Worm (Caenorhabditis elegans): ENCODE data around the gene T07G12.2.

Gene T07G12.2

DNA sequence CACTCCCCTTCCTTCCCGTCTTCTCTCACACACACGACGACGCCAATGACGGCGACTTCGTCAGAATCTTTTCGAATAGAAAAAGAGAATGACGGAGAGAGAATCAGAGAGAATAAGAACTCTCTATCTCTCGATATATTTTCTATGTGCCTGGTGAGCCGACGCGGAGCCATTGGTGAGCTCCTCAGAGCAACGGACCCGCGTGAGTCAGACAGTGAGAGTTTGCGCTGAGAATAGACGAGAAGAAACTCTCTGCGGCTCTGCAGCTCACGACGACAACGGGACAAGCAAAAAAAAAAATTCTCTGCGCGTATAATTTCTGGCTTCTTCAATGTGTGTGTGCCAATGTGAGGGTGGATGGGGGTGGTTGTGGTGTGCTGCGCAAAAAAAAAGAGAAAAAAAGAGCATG is 30.6 kb upstream of the T07G12.2 start:
- TF ChIP-seq tbx-2 (tag; optimal IDR thresholded peaks at IDR 0.05), result peak; percentile 11
- peak; percentile 36 for TF ChIP-seq fax-1 (tag; optimal IDR thresholded peaks at IDR 0.05)
- peak; percentile 70 for TF ChIP-seq nfya-1 (tag; optimal IDR thresholded peaks at IDR 0.05)
- TF ChIP-seq ama-1 (optimal IDR thresholded peaks at IDR 0.05), result no peak
- peak; percentile 49 for TF ChIP-seq ceh-14 (tag; optimal IDR thresholded peaks at IDR 0.05)
- TF ChIP-seq unc-42 (tag; optimal IDR thresholded peaks at IDR 0.05), result peak; percentile 15
- no peak for TF ChIP-seq pha-2 (tag; optimal IDR thresholded peaks at IDR 0.05)
- peak; percentile 63 for TF ChIP-seq ceh-18 (tag; optimal IDR thresholded peaks at IDR 0.05)
- peak; percentile 66 for TF ChIP-seq ceh-31 (tag; optimal IDR thresholded peaks at IDR 0.05)
- TF ChIP-seq hlh-15 (tag; optimal IDR thresholded peaks at IDR 0.05), result no peak
- TF ChIP-seq unc-55 (GFP tag; optimal IDR thresholded peaks at IDR 0.05), result peak; percentile 51
- no peak for TF ChIP-seq hlh-13 (GFP tag; optimal IDR thresholded peaks at IDR 0.05)

DNA sequence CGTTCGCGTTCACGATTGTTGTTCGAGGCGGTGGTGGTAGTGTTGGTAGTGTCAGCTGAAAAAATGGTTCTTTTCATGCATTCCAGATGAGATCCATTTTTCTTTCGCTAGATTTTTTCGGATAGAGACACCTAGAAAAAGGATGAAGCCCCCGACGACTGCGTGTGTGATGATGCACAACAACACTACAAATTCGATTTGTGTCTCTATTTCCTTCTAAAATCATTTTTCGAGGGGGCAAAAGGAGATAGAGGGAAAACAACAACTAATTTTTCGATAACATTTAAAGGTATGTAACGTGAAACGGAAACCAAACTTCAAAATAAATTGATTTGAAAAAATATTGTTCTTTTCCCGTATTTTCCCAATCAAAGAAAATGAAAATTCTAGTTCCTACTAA is 30.0 kb upstream of the T07G12.2 start:
- TF ChIP-seq unc-42 (tag; optimal IDR thresholded peaks at IDR 0.05) (peak; percentile 80), odd-2 (tag; optimal IDR thresholded peaks at IDR 0.05) (no peak)

DNA sequence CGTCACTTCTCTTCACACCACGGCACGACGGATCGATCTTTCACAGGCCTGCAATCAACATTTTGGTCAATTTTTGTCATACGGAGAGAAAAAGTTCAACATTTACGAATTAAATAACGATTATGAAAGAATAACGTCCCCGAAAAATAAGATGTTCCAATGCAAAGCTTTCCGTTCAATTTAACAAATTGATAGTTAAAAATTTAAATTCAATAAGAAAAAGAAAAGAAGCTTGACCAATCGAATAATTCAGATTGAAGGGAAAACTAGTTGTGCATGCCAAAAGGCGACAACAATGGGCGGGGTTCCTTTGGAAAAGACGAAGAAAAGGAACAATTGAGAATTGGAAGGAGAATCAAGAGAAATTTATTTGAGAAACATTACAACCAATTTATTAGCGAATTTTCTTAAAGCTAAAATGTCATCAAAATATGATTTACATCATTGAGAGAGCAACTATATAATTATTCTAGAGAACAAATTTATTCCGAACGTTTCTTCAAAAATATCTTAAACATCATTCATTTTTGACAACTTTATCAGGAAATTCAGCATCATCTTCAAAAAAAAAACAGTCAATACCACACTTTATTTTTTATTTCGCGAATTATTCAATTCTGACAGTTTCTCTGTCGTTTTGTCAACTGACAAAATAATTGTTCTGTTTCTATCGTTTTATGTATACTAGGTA is 28.8 kb upstream of the T07G12.2 start, which contains the start of gene tax-6:
Gene tax-6, minus strand, starts transcription at position 51 of the 691 bp plus-strand sequence.
- TF ChIP-seq pha-2 (tag; optimal IDR thresholded peaks at IDR 0.05) (no peak), unc-3 (GFP tag; conservative IDR thresholded peaks at IDR 0.05) (no peak), unc-3 (tag; optimal IDR thresholded peaks at IDR 0.05) (no peak), sdc-2 (tag; optimal IDR thresholded peaks at IDR 0.05) (no peak), unc-86 (tag; optimal IDR thresholded peaks at IDR 0.05) (no peak), nfya-1 (tag; optimal IDR thresholded peaks at IDR 0.05) (no peak), ref-2 (tag; optimal IDR thresholded peaks at IDR 0.05) (no peak), unc-42 (tag; optimal IDR thresholded peaks at IDR 0.05) (no peak), lin-11 (tag; optimal IDR thresholded peaks at IDR 0.05) (no peak), T23F11.4 (GFP tag; optimal IDR thresholded peaks at IDR 0.05) (no peak), ceh-30 (tag; optimal IDR thresholded peaks at IDR 0.05) (no peak), pha-4 (tag; optimal IDR thresholded peaks at IDR 0.05) (no peak), gmeb-2 (tag; optimal IDR thresholded peaks at IDR 0.05) (no peak), pqm-1 (tag; optimal IDR thresholded peaks at IDR 0.05) (no peak), lim-6 (tag; optimal IDR thresholded peaks at IDR 0.05) (no peak), nhr-232 (tag; optimal IDR thresholded peaks at IDR 0.05) (no peak), fkh-6 (tag; optimal IDR thresholded peaks at IDR 0.05) (no peak), rnt-1 (tag; optimal IDR thresholded peaks at IDR 0.05) (no peak)

DNA sequence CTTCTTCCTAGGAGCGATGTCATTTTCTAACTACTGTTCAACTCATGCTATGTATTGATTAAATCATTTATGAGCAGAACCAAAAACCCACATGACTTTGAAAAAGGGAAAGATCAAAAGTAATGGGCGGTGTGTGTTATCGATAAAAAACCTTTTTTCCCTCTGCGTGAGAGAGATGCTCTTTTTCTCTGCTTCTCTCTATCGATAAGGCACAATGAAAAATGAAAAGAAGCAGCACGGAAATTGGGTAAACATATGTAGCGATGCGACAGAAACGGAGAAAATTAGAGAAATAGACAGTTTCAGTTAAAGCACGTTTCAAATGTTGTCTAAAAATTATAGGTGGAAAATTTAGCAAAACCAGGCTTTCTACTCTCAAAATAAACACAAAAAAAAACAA is 28.2 kb upstream of the T07G12.2 start:
- TF ChIP-seq K02D7.2 (tag; optimal IDR thresholded peaks at IDR 0.05) (no peak), sox-4 (tag; optimal IDR thresholded peaks at IDR 0.05) (no peak), ttx-3 (tag; optimal IDR thresholded peaks at IDR 0.05) (no peak), tbx-2 (tag; optimal IDR thresholded peaks at IDR 0.05) (no peak), ceh-34 (tag; optimal IDR thresholded peaks at IDR 0.05) (no peak), elt-4 (tag; optimal IDR thresholded peaks at IDR 0.05) (no peak), che-1 (tag; optimal IDR thresholded peaks at IDR 0.05) (no peak), hlh-6 (tag; optimal IDR thresholded peaks at IDR 0.05) (no peak), ceh-24 (tag; optimal IDR thresholded peaks at IDR 0.05) (no peak), mec-3 (tag; optimal IDR thresholded peaks at IDR 0.05; ENCODE audit: borderline replicate concordance) (no peak), ceh-6 (GFP tag; optimal IDR thresholded peaks at IDR 0.05) (no peak), nfya-1 (tag; optimal IDR thresholded peaks at IDR 0.05) (peak; percentile 5), Y22D7AL.16 (tag; optimal IDR thresholded peaks at IDR 0.05) (no peak), hlh-30 (tag; optimal IDR thresholded peaks at IDR 0.05; ENCODE audit: insufficient read depth) (no peak), ceh-31 (tag; optimal IDR thresholded peaks at IDR 0.05) (no peak), unc-42 (tag; optimal IDR thresholded peaks at IDR 0.05) (peak; percentile 3), pag-3 (tag; optimal IDR thresholded peaks at IDR 0.05; ENCODE audit: borderline replicate concordance) (no peak), sdc-2 (tag; optimal IDR thresholded peaks at IDR 0.05) (no peak), nhr-11 (tag; optimal IDR thresholded peaks at IDR 0.05) (no peak), elt-2 (tag; optimal IDR thresholded peaks at IDR 0.05) (peak; percentile 39), pqm-1 (tag; optimal IDR thresholded peaks at IDR 0.05) (peak; percentile 21), ahr-1 (tag; optimal IDR thresholded peaks at IDR 0.05) (no peak), madf-2 (tag; optimal IDR thresholded peaks at IDR 0.05) (no peak), ets-4 (tag; optimal IDR thresholded peaks at IDR 0.05) (no peak), dve-1 (tag; optimal IDR thresholded peaks at IDR 0.05) (no peak)
